Worm (Caenorhabditis elegans): ENCODE data around the gene egl-27.

ce11 chrII:6897507-6897906, 62.7 kb downstream of the egl-27 start, which contains the start of gene C44B7.11:
- TF ChIP-seq rbr-2 (tag; optimal IDR thresholded peaks at IDR 0.05), result no peak
- no peak for TF ChIP-seq ceh-44 (GFP tag; IDR thresholded peaks at IDR 0.05)
- no peak for TF ChIP-seq nhr-237 (tag; optimal IDR thresholded peaks at IDR 0.05)
- no peak for TF ChIP-seq cey-2 (tag; optimal IDR thresholded peaks at IDR 0.05; ENCODE audit: borderline replicate concordance, insufficient read depth)
- TF ChIP-seq nhr-11 (tag; optimal IDR thresholded peaks at IDR 0.05), result no peak
- no peak for TF ChIP-seq pha-4 (GFP tag; IDR thresholded peaks at IDR 0.05)
- TF ChIP-seq pha-4 (tag; optimal IDR thresholded peaks at IDR 0.05), result no peak
- peak; percentile 46 for TF ChIP-seq nhr-28 (tag; optimal IDR thresholded peaks at IDR 0.05)
- no peak for TF ChIP-seq F49E8.2 (tag; optimal IDR thresholded peaks at IDR 0.05; ENCODE audit: borderline replicate concordance)

All from whole organism, L4 larva.